Worm (Caenorhabditis elegans) whole organism, L4 larva: ENCODE data around the gene vars-1.

ENCODE experiments used
- aha-1 ChIP-seq: fragments of 150-350 bp; peaks from one replicate; lab custom pipeline; 2014; ENCODE audit warnings: missing biosample characterization, missing genetic modification characterization
- cey-2 ChIP-seq: sonication (generic microtip); optimal IDR thresholded peaks from 3 replicates; lab custom pipeline; 2017; ENCODE audit warnings: missing genetic modification characterization, mild to moderate bottlenecking, missing compliant biosample characterization, antibody characterized with exemption, borderline replicate concordance; ENCODE audit not compliant: insufficient read depth
- lin-13 ChIP-seq: fragments of 150-350 bp; optimal IDR thresholded peaks from 2 replicates; lab custom pipeline; 2014; ENCODE audit warnings: missing biosample characterization, missing genetic modification reagents, missing genetic modification characterization
- pqm-1 ChIP-seq: sonication (generic microtip); optimal IDR thresholded peaks from 2 replicates; lab custom pipeline; 2017; ENCODE audit warnings: missing biosample characterization, missing genetic modification characterization

ce11 chrV:8050811-8051210, 19.6 kb downstream of the vars-1 start, which contains the start of gene col-43:
- no peak for TF ChIP-seq pqm-1 (tag; lab: Kevin White, UChicago)
- TF ChIP-seq aha-1 (tag; lab: Kevin White, UChicago) = no peak
- no peak for TF ChIP-seq cey-2 (tag; lab: Kevin White, UChicago)
- TF ChIP-seq lin-13 = no peak
